Worm (Caenorhabditis elegans): ENCODE measurements around the gene fbxb-57.
"Not testable (repeated sequence)": the region's sequence is repeated elsewhere in the genome, so short reads cannot be mapped to it uniquely, and the experiment has no call there.

- not testable (repeated sequence) for TF ChIP-seq nhr-90 (tag; optimal IDR thresholded peaks at IDR 0.05); egl-44 (GFP tag; IDR thresholded peaks at IDR 0.05); ccch-3 (GFP tag; optimal IDR thresholded peaks at IDR 0.05); him-1 (tag; optimal IDR thresholded peaks at IDR 0.05); lin-54 (GFP tag; optimal IDR thresholded peaks at IDR 0.05); ceh-27 (GFP tag; optimal IDR thresholded peaks at IDR 0.05); nfya-1 (tag; optimal IDR thresholded peaks at IDR 0.05; ENCODE audit: borderline replicate concordance, insufficient read depth); F37B4.10 (GFP tag; IDR thresholded peaks at IDR 0.05); rcor-1 (GFP tag; IDR thresholded peaks at IDR 0.05); F10E7.11 (tag; optimal IDR thresholded peaks at IDR 0.05); bed-2 (GFP tag; IDR thresholded peaks at IDR 0.05); snpc-4 (GFP tag; optimal IDR thresholded peaks at IDR 0.05); snpc-4 (tag; optimal IDR thresholded peaks at IDR 0.05); ztf-25 (GFP tag; IDR thresholded peaks at IDR 0.05)
Measured at ce11 chrV:19317058-19317457, 28.5 kb downstream of the fbxb-57 start, which contains the start of gene srh-208.
